Fruit fly (Drosophila melanogaster): ENCODE measurements around the gene CG42590.

The CG42590 gene

dm6 chr3L:8018665-8019070, 50.4 kb downstream of the CG42590 start (continued):
- TF ChIP-seq dimm (GFP tag; IDR thresholded peaks at IDR 0.05) (no peak), CG12391 (tag; optimal IDR thresholded peaks at IDR 0.05) (peak; percentile 21), eyg (GFP tag; optimal IDR thresholded peaks at IDR 0.05) (no peak), Ravus (GFP tag; IDR thresholded peaks at IDR 0.05) (no peak), ems (GFP tag; optimal IDR thresholded peaks at IDR 0.05) (no peak), zen2 (GFP tag; IDR thresholded peaks at IDR 0.05; ENCODE audit: partially characterized antibody) (no peak), vnd (GFP tag; IDR thresholded peaks at IDR 0.05; ENCODE audit: partially characterized antibody) (no peak), Side (GFP tag; optimal IDR thresholded peaks at IDR 0.05) (no peak), CG17186 (GFP tag; optimal IDR thresholded peaks at IDR 0.05) (no peak), BEAF-32 (GFP tag; optimal IDR thresholded peaks at IDR 0.05) (no peak), CG7839 (tag; optimal IDR thresholded peaks at IDR 0.05) (no peak), gcm2 (GFP tag; optimal IDR thresholded peaks at IDR 0.05) (no peak), CkIIα-i1 (GFP tag; IDR thresholded peaks at IDR 0.05) (no peak), CG30403 (GFP tag; optimal IDR thresholded peaks at IDR 0.05) (no peak), bsh (GFP tag; optimal IDR thresholded peaks at IDR 0.05) (peak in 1 of 2 experiments; percentile 36), lbe (GFP tag; optimal IDR thresholded peaks at IDR 0.05) (no peak), cwo (GFP tag; optimal IDR thresholded peaks at IDR 0.05) (peak; percentile 76), Fer3 (tag; optimal IDR thresholded peaks at IDR 0.05) (no peak), Hmx (GFP tag; optimal IDR thresholded peaks at IDR 0.05) (no peak), Pdp1 (GFP tag; optimal IDR thresholded peaks at IDR 0.05) (peak in 1 of 2 experiments; percentile 47), dm (GFP tag; optimal IDR thresholded peaks at IDR 0.05) (no peak), gce (GFP tag; IDR thresholded peaks at IDR 0.05) (no peak), pho (GFP tag; optimal IDR thresholded peaks at IDR 0.05) (no peak), CG15696 (tag; optimal IDR thresholded peaks at IDR 0.05) (no peak), Gsc (GFP tag; IDR thresholded peaks at IDR 0.05) (no peak), sug (tag; optimal IDR thresholded peaks at IDR 0.05) (peak; percentile 71), H15 (GFP tag; IDR thresholded peaks at IDR 0.05) (no peak), schlank (tag; optimal IDR thresholded peaks at IDR 0.05) (no peak), CG7357 (GFP tag; IDR thresholded peaks at IDR 0.05) (no peak), CHES-1-like (GFP tag; optimal IDR thresholded peaks at IDR 0.05) (no peak), nom (GFP tag; optimal IDR thresholded peaks at IDR 0.05) (no peak), Atf-2 (GFP tag; optimal IDR thresholded peaks at IDR 0.05) (no peak), CG31441 (GFP tag; IDR thresholded peaks at IDR 0.05) (peak; percentile 31; the same call in 1 of the 2 replicates), CG14050 (GFP tag; IDR thresholded peaks at IDR 0.05) (no peak), Ssrp (tag; optimal IDR thresholded peaks at IDR 0.05) (no peak), hbn (GFP tag; IDR thresholded peaks at IDR 0.05; ENCODE audit: partially characterized antibody) (no peak), Hmr (GFP tag; optimal IDR thresholded peaks at IDR 0.05) (peak; percentile 22), CG12219 (GFP tag; optimal IDR thresholded peaks at IDR 0.05) (peak; percentile 48), CG8944 (GFP tag; optimal IDR thresholded peaks at IDR 0.05) (no peak), CG1647 (GFP tag; optimal IDR thresholded peaks at IDR 0.05) (no peak), CG2678 (tag; optimal IDR thresholded peaks at IDR 0.05) (peak; percentile 56), kay (GFP tag; optimal IDR thresholded peaks at IDR 0.05) (no peak), B-H2 (GFP tag; optimal IDR thresholded peaks at IDR 0.05) (peak; percentile 9), CG15269 (tag; optimal IDR thresholded peaks at IDR 0.05) (peak; percentile 33), C15 (GFP tag; IDR thresholded peaks at IDR 0.05) (no peak), Xbp1 (GFP tag; optimal IDR thresholded peaks at IDR 0.05) (no peak), CG12942 (GFP tag; optimal IDR thresholded peaks at IDR 0.05) (no peak), danr (GFP tag; IDR thresholded peaks at IDR 0.05) (no peak), CG8281 (tag; optimal IDR thresholded peaks at IDR 0.05) (peak; percentile 41), CG7963 (GFP tag; IDR thresholded peaks at IDR 0.05; ENCODE audit: partially characterized antibody) (no peak), CG15073 (GFP tag; optimal IDR thresholded peaks at IDR 0.05) (no peak)

Data from whole organism, embryonic.